Fruit fly (Drosophila melanogaster) whole organism, wandering third instar larva: ENCODE results near the gene CheB38a.

ENCODE experiments used
- CrebA ChIP-seq: fragments of 200-800 bp; sonication (Bioruptor generic); optimal IDR thresholded peaks from 2 replicates; lab custom pipeline; 2016; ENCODE audit warnings: missing biosample characterization, mild to moderate bottlenecking, missing genetic modification characterization, borderline replicate concordance
- Dfd ChIP-seq: fragments of >200 bp; optimal IDR thresholded peaks from 2 replicates; lab custom pipeline; 2017; ENCODE audit warnings: missing biosample characterization, missing genetic modification characterization
- Dif ChIP-seq: fragments of 200-275, 200-300 bp; sonication (Bioruptor generic); optimal IDR thresholded peaks from 2 replicates; lab custom pipeline; 2018; ENCODE audit warnings: missing biosample characterization, missing genetic modification characterization; ENCODE audit not compliant: partially characterized antibody
- HLH106 ChIP-seq: fragments of 200-800 bp; optimal IDR thresholded peaks from 3 replicates; lab custom pipeline; 2019; ENCODE audit warnings: missing biosample characterization, mild to moderate bottlenecking, missing genetic modification characterization, moderate library complexity
- Hnf4 ChIP-seq: fragments of 200-800 bp; sonication (Bioruptor generic); optimal IDR thresholded peaks from 2 replicates; lab custom pipeline; 2016; ENCODE audit warnings: missing biosample characterization, mild to moderate bottlenecking, missing genetic modification characterization
- Hr78 ChIP-seq: fragments of >200 bp; optimal IDR thresholded peaks from 2 replicates; lab custom pipeline; 2017; ENCODE audit warnings: missing biosample characterization, missing genetic modification characterization
- Hr83 ChIP-seq: fragments of 200-300 bp; sonication (Bioruptor generic); optimal IDR thresholded peaks from 2 replicates; lab custom pipeline; 2016; ENCODE audit warnings: missing biosample characterization, mild to moderate bottlenecking, missing genetic modification characterization, moderate library complexity; ENCODE audit not compliant: poor library complexity, severe bottlenecking
- Jra ChIP-seq: sonication (Bioruptor generic); optimal IDR thresholded peaks from 2 replicates; lab custom pipeline; 2016; ENCODE audit warnings: missing biosample characterization, missing genetic modification characterization
- N ChIP-seq: fragments of >200 bp; optimal IDR thresholded peaks from 2 replicates; lab custom pipeline; 2018; ENCODE audit warnings: missing biosample characterization, missing external identifiers, missing genetic modification characterization
- OdsH ChIP-seq: fragments of 200-800 bp; sonication (Bioruptor generic); optimal IDR thresholded peaks from 2 replicates; lab custom pipeline; 2016; ENCODE audit warnings: missing biosample characterization, mild to moderate bottlenecking, missing genetic modification characterization
- Rel ChIP-seq, 2 experiments: fragments of 200-800 bp; sonication (Bioruptor generic) in 1 of 2; optimal IDR thresholded peaks; 2 replicates in 1 of 2; 3 replicates in 1 of 2; lab custom pipeline; 2016 to 2019; ENCODE audit warnings: mild to moderate bottlenecking in 2 of 2, missing biosample characterization in 2 of 2, missing genetic modification characterization in 2 of 2, moderate library complexity in 1 of 2
- Sp1 ChIP-seq: fragments of 200-800 bp; sonication (Bioruptor generic); optimal IDR thresholded peaks from 3 replicates; lab custom pipeline; 2019; ENCODE audit warnings: missing biosample characterization, mild to moderate bottlenecking, missing genetic modification characterization, moderate library complexity
- br ChIP-seq: fragments of 200-800 bp; sonication (Bioruptor generic); optimal IDR thresholded peaks from 2 replicates; lab custom pipeline; 2016; ENCODE audit warnings: missing biosample characterization, missing genetic modification characterization
- brk ChIP-seq: fragments of 200-800 bp; sonication (Bioruptor generic); optimal IDR thresholded peaks from 2 replicates; lab custom pipeline; 2016; ENCODE audit warnings: missing biosample characterization, mild to moderate bottlenecking, missing genetic modification characterization
- dl ChIP-seq, 2 experiments: fragments of 175-275, 200-275 bp in 1 of 2; fragments of 200-275 bp in 1 of 2; sonication (Bioruptor generic); optimal IDR thresholded peaks; lab custom pipeline; 2018; ENCODE audit warnings: mild to moderate bottlenecking in 2 of 2, missing biosample characterization in 2 of 2, missing genetic modification characterization in 2 of 2, moderate library complexity in 2 of 2; ENCODE audit not compliant: partially characterized antibody in 2 of 2, insufficient read depth in 1 of 2
- dmrt93B ChIP-seq: fragments of 200-800 bp; sonication (Bioruptor generic); optimal IDR thresholded peaks from 2 replicates; lab custom pipeline; 2018; ENCODE audit warnings: missing biosample characterization, mild to moderate bottlenecking, missing genetic modification characterization
- dsf ChIP-seq: sonication (Bioruptor generic); optimal IDR thresholded peaks from 2 replicates; lab custom pipeline; 2016; ENCODE audit warnings: missing biosample characterization, missing genetic modification characterization, borderline replicate concordance
- ey ChIP-seq: fragments of 200-800 bp; sonication (Bioruptor generic); optimal IDR thresholded peaks from 2 replicates; lab custom pipeline; 2016; ENCODE audit warnings: missing biosample characterization, missing genetic modification characterization
- foxo ChIP-seq, 2 experiments: fragments of 200-800 bp; sonication (Bioruptor generic); optimal IDR thresholded peaks; 2 replicates in 1 of 2; 3 replicates in 1 of 2; lab custom pipeline; 2016 to 2017; ENCODE audit warnings: missing biosample characterization in 2 of 2, missing genetic modification characterization in 2 of 2
- fru ChIP-seq: fragments of 200-800 bp; sonication (Bioruptor generic); optimal IDR thresholded peaks from 3 replicates; lab custom pipeline; 2016; ENCODE audit warnings: missing biosample characterization, mild to moderate bottlenecking, missing genetic modification characterization
- h ChIP-seq: fragments of 200-800 bp; sonication (Bioruptor generic); optimal IDR thresholded peaks from 3 replicates; lab custom pipeline; 2016; ENCODE audit warnings: missing biosample characterization, mild to moderate bottlenecking, missing genetic modification characterization
- jim ChIP-seq: fragments of 175-275, 200-325 bp; sonication (Bioruptor generic); optimal IDR thresholded peaks from 2 replicates; lab custom pipeline; 2016; ENCODE audit warnings: missing biosample characterization, mild to moderate bottlenecking, missing genetic modification characterization
- lola ChIP-seq: fragments of >200 bp; optimal IDR thresholded peaks from 2 replicates; lab custom pipeline; 2017; ENCODE audit warnings: missing biosample characterization, missing genetic modification characterization
- psq ChIP-seq: fragments of 200-800 bp; sonication (Bioruptor generic); optimal IDR thresholded peaks from 3 replicates; lab custom pipeline; 2017; ENCODE audit warnings: missing biosample characterization, mild to moderate bottlenecking, missing genetic modification characterization, moderate library complexity
- rgr ChIP-seq: fragments of 200-800 bp; sonication (Bioruptor generic); optimal IDR thresholded peaks from 3 replicates; lab custom pipeline; 2016; ENCODE audit warnings: missing biosample characterization, mild to moderate bottlenecking, missing genetic modification characterization
- sage ChIP-seq: fragments of 200-800 bp; sonication (Bioruptor generic); optimal IDR thresholded peaks from 2 replicates; lab custom pipeline; 2016; ENCODE audit warnings: missing biosample characterization, mild to moderate bottlenecking, missing genetic modification characterization
- tai ChIP-seq: sonication (Bioruptor generic); optimal IDR thresholded peaks from 2 replicates; lab custom pipeline; 2016; ENCODE audit warnings: missing biosample characterization, missing genetic modification characterization
- usp ChIP-seq: fragments of >200 bp; optimal IDR thresholded peaks from 2 replicates; lab custom pipeline; 2017; ENCODE audit warnings: missing biosample characterization, missing genetic modification characterization
- woc ChIP-seq: sonication (Bioruptor generic); optimal IDR thresholded peaks from 2 replicates; lab custom pipeline; 2016; ENCODE audit warnings: missing biosample characterization, mild to moderate bottlenecking, missing genetic modification characterization

Gene CheB38a

dm6 chr2L:20837885-20838284 is 19.6 kb upstream of the CheB38a start, which contains the start of gene Spn38F:
Gene Spn38F (minus strand): TSS chr2L:20837985.
- no peak for TF ChIP-seq usp (GFP tag; lab: Kevin White, UChicago)
- no peak for TF ChIP-seq Hr78 (GFP tag; lab: Kevin White, UChicago)

DNA sequence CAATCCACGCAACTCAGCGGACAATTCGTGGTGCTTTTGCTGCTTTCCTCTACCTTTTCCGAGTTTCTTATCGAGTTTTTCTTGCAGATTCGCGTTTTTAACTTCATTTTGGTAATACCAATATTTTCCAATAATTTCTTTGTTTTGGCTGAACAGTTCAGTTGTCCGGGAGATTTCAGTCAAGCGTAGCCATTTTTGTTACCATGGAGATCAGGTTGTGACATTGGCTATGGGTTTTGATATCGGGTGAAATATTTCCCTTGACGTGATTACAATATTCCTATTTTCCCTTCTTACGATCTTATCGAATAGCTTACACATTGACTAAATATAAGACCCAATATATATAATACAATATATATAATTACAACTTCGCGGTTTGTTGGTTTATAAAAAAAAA is 17.2 kb upstream of the CheB38a start, which contains the start of gene Oseg5:
TSS of gene Oseg5 (minus strand) at position 340 of the 400 bp plus-strand sequence.
- TF ChIP-seq psq (no peak), Sp1 (GFP tag; lab: Kevin White, UChicago) (no peak), brk (GFP tag; lab: Kevin White, UChicago) (no peak), woc (GFP tag; lab: Kevin White, UChicago) (no peak), Dif (GFP tag; lab: Kevin White, UChicago) (no peak), tai (GFP tag; lab: Kevin White, UChicago) (no peak), br (GFP tag; lab: Kevin White, UChicago) (no peak), usp (GFP tag; lab: Kevin White, UChicago) (no peak), fru (GFP tag; lab: Kevin White, UChicago) (no peak), lola (GFP tag; lab: Kevin White, UChicago) (no peak), CrebA (GFP tag; lab: Kevin White, UChicago) (no peak), N (no peak), sage (GFP tag; lab: Kevin White, UChicago) (no peak)

DNA sequence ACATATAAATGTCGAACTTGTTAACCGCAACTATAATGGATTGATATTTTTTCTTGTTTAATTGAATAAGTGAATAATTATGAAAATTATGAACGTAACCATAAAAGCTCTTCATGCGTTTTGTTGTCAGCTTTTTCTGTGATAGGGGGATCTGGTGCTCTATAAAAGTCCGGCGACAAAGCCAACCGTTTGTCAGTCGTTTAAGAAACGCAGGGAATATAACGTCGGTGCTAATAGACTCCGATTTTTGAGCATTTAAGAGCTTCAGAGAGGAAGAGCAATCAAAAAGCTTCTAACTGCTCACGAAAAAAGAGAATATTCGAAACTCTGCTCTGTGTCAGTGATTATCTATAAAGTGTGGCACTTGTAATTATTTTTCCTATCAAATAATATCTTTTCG is 12.7 kb upstream of the CheB38a start, which contains the start of gene CG31674:
TSS of gene CG31674 (plus strand) at position 203 of the 400 bp plus-strand sequence.
- TF ChIP-seq Dif (GFP tag; lab: Kevin White, UChicago) = peak; percentile 50
- TF ChIP-seq brk (GFP tag; lab: Kevin White, UChicago) = peak; percentile 53
- no peak for TF ChIP-seq rgr (GFP tag; lab: Kevin White, UChicago)
- TF ChIP-seq Rel (GFP tag; optimal IDR thresholded peaks at IDR 0.05; lab: Kevin White, UChicago) = no peak
- TF ChIP-seq Rel (tag; optimal IDR thresholded peaks at IDR 0.05; lab: Kevin White, UChicago) = peak; percentile 14
- no peak for TF ChIP-seq HLH106 (tag; lab: Kevin White, UChicago)
- peak; percentile 59 for TF ChIP-seq h
- peak in 1 of 2 experiments; percentile 20 for TF ChIP-seq dl (GFP tag; optimal IDR thresholded peaks at IDR 0.05; lab: Kevin White, UChicago; ENCODE audit: insufficient read depth in 1 of 2, partially characterized antibody in 2 of 2)
- TF ChIP-seq, all 38 proteins: peak for 5

DNA sequence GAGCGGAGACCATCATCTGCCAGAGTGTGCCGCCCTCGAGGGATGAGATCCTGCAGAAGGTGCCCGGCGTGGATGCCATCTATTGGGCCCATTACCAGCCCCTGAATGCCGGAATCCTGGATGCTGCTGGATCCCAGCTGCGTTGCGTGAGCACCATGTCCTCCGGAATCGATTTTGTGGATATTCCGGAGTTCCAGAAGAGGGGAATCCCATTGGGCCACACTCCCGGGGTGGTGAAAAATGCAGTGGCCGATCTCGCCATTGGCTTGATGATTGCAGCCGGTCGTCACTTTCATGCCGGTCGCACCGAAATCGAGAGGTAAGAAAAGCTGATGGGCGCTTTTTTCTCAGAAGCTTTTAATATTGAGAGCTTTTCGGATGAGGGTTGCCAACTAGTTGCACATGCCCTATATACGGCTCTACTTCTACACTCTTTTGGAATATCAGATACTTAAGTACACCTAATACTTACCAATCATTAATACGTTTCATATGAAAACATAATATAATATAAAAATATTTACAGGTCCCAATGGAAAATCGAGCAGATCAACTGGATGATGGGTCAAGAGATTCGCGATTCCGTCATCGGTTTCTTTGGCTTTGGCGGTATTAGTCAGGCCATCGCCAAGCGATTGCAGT is 11.5 kb upstream of the CheB38a start:
- TF ChIP-seq Hnf4 (GFP tag; lab: Kevin White, UChicago) (peak; percentile 22), jim (GFP tag; lab: Kevin White, UChicago) (no peak), dl (GFP tag; optimal IDR thresholded peaks at IDR 0.05; lab: Kevin White, UChicago; ENCODE audit: insufficient read depth in 1 of 2, partially characterized antibody in 2 of 2) (no peak), N (no peak), foxo (GFP tag; optimal IDR thresholded peaks at IDR 0.05; lab: Kevin White, UChicago) (peak in 1 of 2 experiments; percentile 49), sage (GFP tag; lab: Kevin White, UChicago) (peak; percentile 56), rgr (GFP tag; lab: Kevin White, UChicago) (peak; percentile 25), psq (no peak), fru (GFP tag; lab: Kevin White, UChicago) (peak; percentile 27), ey (peak; percentile 0), usp (GFP tag; lab: Kevin White, UChicago) (no peak), dsf (no peak), OdsH (GFP tag; lab: Kevin White, UChicago) (peak; percentile 52), tai (GFP tag; lab: Kevin White, UChicago) (no peak), HLH106 (tag; lab: Kevin White, UChicago) (peak; percentile 39), brk (GFP tag; lab: Kevin White, UChicago) (peak; percentile 55), Dif (GFP tag; lab: Kevin White, UChicago) (peak; percentile 0), Hr83 (peak; percentile 38), dmrt93B (GFP tag; lab: Kevin White, UChicago) (no peak), Hr78 (GFP tag; lab: Kevin White, UChicago) (no peak), br (GFP tag; lab: Kevin White, UChicago) (peak; percentile 35), Jra (GFP tag; lab: Kevin White, UChicago) (no peak), Rel (GFP tag; optimal IDR thresholded peaks at IDR 0.05; lab: Kevin White, UChicago) (no peak), Rel (tag; optimal IDR thresholded peaks at IDR 0.05; lab: Kevin White, UChicago) (peak; percentile 94), h (peak; percentile 70), Dfd (GFP tag; lab: Kevin White, UChicago) (no peak)
